Worm (Caenorhabditis elegans) whole organism, midembryonic: ENCODE data around the gene col-169.

Experiments
- cog-1 ChIP-seq: sonication (generic microtip); optimal IDR thresholded peaks from 2 replicates; lab custom pipeline; 2016; ENCODE audit warnings: missing genetic modification characterization, missing compliant biosample characterization
- flt-1 ChIP-seq: fragments of 200-800 bp; sonication (Bioruptor generic); IDR thresholded peaks from 2 replicates; pipeline ENCODE4 v1.3.6; 2022; ENCODE audit warnings: missing genetic modification characterization, missing compliant biosample characterization
- klf-2 ChIP-seq: fragments of 200-800 bp; sonication (Bioruptor generic); conservative IDR thresholded peaks from 2 replicates; pipeline ENCODE4 v1.3.6; 2022; ENCODE audit warnings: missing genetic modification reagents, missing genetic modification characterization, missing compliant biosample characterization

DNA sequence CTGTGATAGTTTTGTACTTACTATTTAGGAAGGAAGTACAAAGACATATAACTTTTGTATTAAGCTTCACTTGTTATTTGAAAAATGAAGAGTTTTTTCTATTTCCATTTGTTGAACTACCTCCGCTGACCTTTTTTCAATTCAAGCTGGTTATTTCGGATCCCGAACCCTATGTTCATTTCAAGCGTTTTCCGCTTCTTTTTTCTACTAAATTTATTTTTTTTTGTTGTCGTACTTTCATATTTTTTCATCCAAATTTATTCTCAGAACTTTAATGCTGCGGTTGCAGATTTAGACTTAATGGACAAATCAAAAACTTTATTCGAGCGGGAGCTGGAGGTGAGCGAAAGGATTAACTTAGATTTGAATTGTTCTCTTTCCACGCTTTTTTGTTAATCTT lies 21.1 kb downstream of the col-169 start, which contains the start of gene C03B1.6:
- no peak for TF ChIP-seq flt-1
- no peak for TF ChIP-seq klf-2 (GFP tag; lab: Robert Waterston, UW)
- TF ChIP-seq cog-1 (tag; lab: Kevin White, UChicago) = no peak
